Worm (Caenorhabditis elegans) whole organism, L3 larva: ENCODE results near the gene paml-1.
"Not testable (repeated sequence)": the region's sequence is repeated elsewhere in the genome, so short reads cannot be mapped to it uniquely, and the experiment has no call there.

Experiments used
- R02D3.7 ChIP-seq: fragments of 150-350 bp; optimal IDR thresholded peaks from 2 replicates; lab custom pipeline; 2014; ENCODE audit warnings: missing biosample characterization, missing genetic modification characterization
- aly-2 ChIP-seq: fragments of 150-350 bp; optimal IDR thresholded peaks from 2 replicates; lab custom pipeline; 2014; ENCODE audit warnings: missing biosample characterization, missing genetic modification characterization
- ceh-16 ChIP-seq: sonication (generic microtip); optimal IDR thresholded peaks from 2 replicates; lab custom pipeline; 2017; ENCODE audit warnings: missing biosample characterization, missing genetic modification characterization
- ceh-28 ChIP-seq: fragments of 150-350 bp; optimal IDR thresholded peaks from 2 replicates; lab custom pipeline; 2014; ENCODE audit warnings: missing biosample characterization, missing genetic modification reagents, missing genetic modification characterization
- ceh-82 ChIP-seq: fragments of 150-350 bp; optimal IDR thresholded peaks from 2 replicates; lab custom pipeline; 2014; ENCODE audit warnings: missing biosample characterization, missing genetic modification characterization
- ceh-9 ChIP-seq: sonication (generic microtip); optimal IDR thresholded peaks from 2 replicates; lab custom pipeline; 2018; ENCODE audit warnings: missing biosample characterization, missing genetic modification characterization
- daf-12 ChIP-seq: fragments of 150-350 bp; optimal IDR thresholded peaks from 2 replicates; lab custom pipeline; 2014; ENCODE audit warnings: missing biosample characterization, missing genetic modification reagents, missing genetic modification characterization
- egl-5 ChIP-seq: fragments of 150-350 bp; optimal IDR thresholded peaks from 2 replicates; lab custom pipeline; 2017; ENCODE audit warnings: missing biosample characterization, missing genetic modification reagents, missing genetic modification characterization, inconsistent platforms
- elt-2 ChIP-seq: sonication (generic microtip); optimal IDR thresholded peaks from 2 replicates; lab custom pipeline; 2016; ENCODE audit warnings: missing genetic modification reagents, mild to moderate bottlenecking, missing genetic modification characterization, missing compliant biosample characterization
- elt-3 ChIP-seq, 3 experiments: fragments of 150-350 bp in 1 of 3; sonication (generic microtip) in 2 of 3; optimal IDR thresholded peaks; 2 replicates in 2 of 3; 4 replicates in 1 of 3; lab custom pipeline; 2014 to 2017; ENCODE audit warnings: missing biosample characterization in 3 of 3, missing genetic modification characterization in 3 of 3
- eor-1 ChIP-seq, 2 experiments: fragments of 150-350 bp; optimal IDR thresholded peaks; 2 replicates each; lab custom pipeline; 2014 to 2018; ENCODE audit warnings: missing biosample characterization in 2 of 2, missing genetic modification characterization in 2 of 2
- fkh-10 ChIP-seq: sonication (generic microtip); optimal IDR thresholded peaks from 2 replicates; lab custom pipeline; 2017; ENCODE audit warnings: missing biosample characterization, missing genetic modification reagents, missing genetic modification characterization
- fkh-2 ChIP-seq: fragments of 150-350 bp; optimal IDR thresholded peaks from 2 replicates; lab custom pipeline; 2014; ENCODE audit warnings: missing biosample characterization, missing genetic modification reagents, missing genetic modification characterization
- hmg-11 ChIP-seq: sonication (generic microtip); optimal IDR thresholded peaks from 2 replicates; lab custom pipeline; 2016; ENCODE audit warnings: missing genetic modification characterization, missing compliant biosample characterization
- lin-15B ChIP-seq: fragments of 150-350 bp; optimal IDR thresholded peaks from 2 replicates; lab custom pipeline; 2014; ENCODE audit warnings: missing biosample characterization, missing genetic modification characterization
- lin-39 ChIP-seq: fragments of 150-350 bp; optimal IDR thresholded peaks from 2 replicates; lab custom pipeline; 2018; ENCODE audit warnings: missing biosample characterization, missing genetic modification reagents, missing genetic modification characterization
- lsy-12 ChIP-seq: sonication (generic microtip); optimal IDR thresholded peaks from 2 replicates; lab custom pipeline; 2016; ENCODE audit warnings: mild to moderate bottlenecking, missing genetic modification characterization, missing compliant biosample characterization
- mml-1 ChIP-seq: fragments of 150-350 bp; sonication (generic microtip); optimal IDR thresholded peaks from 3 replicates; lab custom pipeline; 2014; ENCODE audit warnings: missing biosample characterization, missing genetic modification characterization
- nfya-1 ChIP-seq: sonication (generic microtip); optimal IDR thresholded peaks from 2 replicates; lab custom pipeline; 2017; ENCODE audit warnings: missing genetic modification characterization, mild to moderate bottlenecking, missing compliant biosample characterization, antibody characterized with exemption, moderate library complexity; ENCODE audit not compliant: insufficient read depth
- nhr-12 ChIP-seq: fragments of 150-350 bp; optimal IDR thresholded peaks from 2 replicates; lab custom pipeline; 2014; ENCODE audit warnings: missing biosample characterization, missing genetic modification characterization
- nhr-23 ChIP-seq: fragments of 150-350 bp; optimal IDR thresholded peaks from 2 replicates; lab custom pipeline; 2014; ENCODE audit warnings: missing biosample characterization, missing genetic modification reagents, missing genetic modification characterization
- nhr-25 ChIP-seq: sonication (generic microtip); optimal IDR thresholded peaks from 2 replicates; lab custom pipeline; 2017; ENCODE audit warnings: missing biosample characterization, missing genetic modification characterization
- nhr-28 ChIP-seq: fragments of 150-350 bp; optimal IDR thresholded peaks from 2 replicates; lab custom pipeline; 2014; ENCODE audit warnings: missing biosample characterization, missing genetic modification characterization
- nhr-43 ChIP-seq: sonication (generic microtip); optimal IDR thresholded peaks from 2 replicates; lab custom pipeline; 2016; ENCODE audit warnings: mild to moderate bottlenecking, missing genetic modification characterization, missing compliant biosample characterization; ENCODE audit not compliant: poor library complexity, severe bottlenecking
- nhr-76 ChIP-seq: fragments of 150-350 bp; sonication (generic microtip); optimal IDR thresholded peaks from 5 replicates; lab custom pipeline; 2014; ENCODE audit warnings: missing biosample characterization, missing genetic modification characterization
- nhr-77 ChIP-seq: fragments of 150-350 bp; optimal IDR thresholded peaks from 2 replicates; lab custom pipeline; 2014; ENCODE audit warnings: missing biosample characterization, missing genetic modification characterization
- pha-4 ChIP-seq: fragments of 150-350 bp; optimal IDR thresholded peaks from 2 replicates; lab custom pipeline; 2014; ENCODE audit warnings: missing biosample characterization, missing genetic modification reagents, missing genetic modification characterization
- pqm-1 ChIP-seq: fragments of 150-350 bp; optimal IDR thresholded peaks from 2 replicates; lab custom pipeline; 2017; ENCODE audit warnings: missing biosample characterization, missing genetic modification characterization, inconsistent platforms
- skn-1 ChIP-seq: fragments of 150-350 bp; optimal IDR thresholded peaks from 2 replicates; lab custom pipeline; 2014; ENCODE audit warnings: missing biosample characterization, missing genetic modification characterization
- snpc-4 ChIP-seq: fragments of 150-350 bp; optimal IDR thresholded peaks from 2 replicates; lab custom pipeline; 2014; ENCODE audit warnings: missing biosample characterization, missing genetic modification characterization
- tbx-2 ChIP-seq: sonication (generic microtip); optimal IDR thresholded peaks from 2 replicates; lab custom pipeline; 2016; ENCODE audit warnings: mild to moderate bottlenecking, missing genetic modification characterization, missing compliant biosample characterization
- zag-1 ChIP-seq: fragments of 150-350 bp; optimal IDR thresholded peaks from 2 replicates; lab custom pipeline; 2014; ENCODE audit warnings: missing biosample characterization, missing genetic modification characterization
- ztf-11 ChIP-seq: fragments of 150-350 bp; optimal IDR thresholded peaks from 2 replicates; lab custom pipeline; 2014; ENCODE audit warnings: missing biosample characterization, missing genetic modification characterization

paml-1 gene

DNA sequence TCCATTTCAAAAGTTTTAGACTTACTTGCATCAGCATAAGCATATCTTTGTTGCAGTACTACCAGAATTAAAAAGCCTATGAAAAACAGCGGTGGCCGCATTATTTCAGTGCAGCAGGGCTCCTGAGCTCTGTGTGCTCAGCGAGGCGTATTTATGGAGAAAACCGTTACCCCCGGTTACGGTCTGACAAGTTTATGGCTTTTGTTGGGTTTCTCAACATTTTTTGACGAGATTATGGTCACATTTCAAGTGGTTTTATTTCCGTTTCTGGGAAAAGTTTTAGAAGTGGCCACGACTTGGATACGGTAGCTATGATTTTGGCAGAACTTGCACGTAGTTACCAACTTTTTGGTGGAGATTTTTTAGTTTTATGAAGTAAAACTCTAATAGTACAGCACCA, at the start of gene paml-1:
Gene paml-1 (minus strand): TSS at position 101 of the 400 bp plus-strand sequence.
- TF ChIP-seq pqm-1 (tag; lab: Kevin White, UChicago): no peak
- no peak for TF ChIP-seq elt-3 (tag; optimal IDR thresholded peaks at IDR 0.05; lab: Kevin White, UChicago)
- TF ChIP-seq nhr-28: no peak

DNA sequence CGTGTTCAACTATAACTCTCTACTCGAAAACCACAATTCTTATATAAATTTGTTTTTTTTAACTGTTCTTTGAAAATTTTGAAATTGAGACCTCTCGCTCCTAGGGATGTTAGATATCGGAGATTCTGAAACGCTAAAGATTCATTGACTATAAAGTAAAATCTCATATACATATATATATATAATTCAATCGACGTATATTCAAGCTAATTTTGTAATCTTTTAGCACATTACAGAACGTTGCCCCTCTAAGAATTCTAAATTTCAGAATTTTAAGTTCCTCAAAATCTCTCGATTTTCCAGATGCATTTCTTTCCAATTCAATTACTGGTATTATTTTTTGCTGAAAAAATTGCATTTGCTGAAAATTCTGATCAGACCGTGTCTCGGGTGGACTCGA, 44.9 kb upstream of the paml-1 start, which contains the start of gene pad-2:
Gene pad-2 (plus strand): TSS at position 301 of the 400 bp plus-strand sequence.
- TF ChIP-seq ceh-16 (no peak), nhr-77 (tag; lab: Kevin White, UChicago) (no peak), fkh-10 (GFP tag; lab: Kevin White, UChicago) (no peak), fkh-2 (tag; lab: Kevin White, UChicago) (no peak), ceh-9 (tag; lab: Kevin White, UChicago) (no peak), ceh-28 (tag; lab: Kevin White, UChicago) (no peak), snpc-4 (tag; lab: Kevin White, UChicago) (no peak), elt-2 (no peak), eor-1 (tag; optimal IDR thresholded peaks at IDR 0.05; lab: Kevin White, UChicago) (no peak)

DNA sequence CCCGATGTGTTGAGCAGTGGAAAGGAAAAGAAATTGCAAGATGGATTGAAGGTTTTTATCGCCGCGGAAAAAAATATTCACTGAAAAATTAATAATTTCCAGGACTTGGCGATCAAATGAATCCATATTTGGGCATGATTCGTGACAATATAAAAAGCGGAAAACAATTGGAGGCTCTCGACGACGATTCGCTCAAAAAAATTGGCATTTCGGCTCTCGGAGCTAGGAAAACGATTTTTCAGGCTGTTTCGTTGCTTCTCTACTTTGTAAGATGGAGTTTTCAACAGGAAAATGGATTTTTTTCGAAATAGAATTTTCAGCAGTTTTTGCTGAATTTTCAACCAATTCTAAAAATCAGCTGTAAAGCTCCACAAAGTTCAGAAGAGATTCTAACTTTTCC, 37.9 kb upstream of the paml-1 start:
- TF ChIP-seq ceh-82 (tag; lab: Kevin White, UChicago) (no peak), skn-1 (tag; lab: Kevin White, UChicago) (no peak), lin-39 (tag; lab: Kevin White, UChicago) (no peak), ceh-9 (tag; lab: Kevin White, UChicago) (no peak), nhr-76 (tag; lab: Kevin White, UChicago) (no peak), R02D3.7 (tag; lab: Kevin White, UChicago) (no peak), aly-2 (tag; lab: Kevin White, UChicago) (no peak), nhr-43 (no peak), nhr-25 (tag; lab: Kevin White, UChicago) (no peak), daf-12 (tag; lab: Kevin White, UChicago) (no peak), elt-3 (tag; optimal IDR thresholded peaks at IDR 0.05; lab: Kevin White, UChicago) (no peak), ceh-16 (no peak), nfya-1 (tag; lab: Kevin White, UChicago) (no peak), egl-5 (tag; lab: Kevin White, UChicago) (no peak)

DNA sequence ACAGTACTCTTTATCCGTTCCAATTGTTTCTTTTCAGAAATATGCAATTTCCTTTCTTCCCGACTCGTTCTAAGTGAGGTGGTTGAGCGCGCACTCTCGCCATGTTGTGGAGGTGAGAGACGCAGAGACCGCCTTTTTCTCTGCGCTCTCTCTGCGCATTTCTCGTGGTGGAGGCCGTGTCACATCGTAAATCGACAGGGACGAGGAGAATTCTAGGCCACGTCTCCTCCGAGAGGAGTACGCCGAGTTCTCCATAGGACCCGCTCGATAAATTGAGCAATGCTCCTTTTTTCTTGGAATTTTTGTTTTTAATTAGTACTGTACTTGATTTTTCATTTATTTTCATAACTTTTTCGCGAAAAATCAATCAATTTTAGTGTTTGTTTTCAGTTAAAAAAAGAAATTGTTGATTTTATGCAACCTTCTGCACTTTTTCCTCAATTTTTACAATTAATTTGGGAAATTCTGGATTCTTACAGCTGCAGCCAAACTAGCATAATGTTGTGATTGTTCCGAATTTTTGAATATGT, 37.0 kb upstream of the paml-1 start, which contains the start of gene cnk-1:
Gene cnk-1 (plus strand): TSS at position 480 of the 530 bp plus-strand sequence.
- peak; percentile 64 for TF ChIP-seq lin-39 (tag; lab: Kevin White, UChicago)
- TF ChIP-seq ceh-28 (tag; lab: Kevin White, UChicago): no peak
- TF ChIP-seq ceh-9 (tag; lab: Kevin White, UChicago): no peak
- no peak for TF ChIP-seq fkh-2 (tag; lab: Kevin White, UChicago)
- TF ChIP-seq nhr-25 (tag; lab: Kevin White, UChicago): peak; percentile 14
- peak; percentile 38 for TF ChIP-seq elt-2
- TF ChIP-seq ztf-11 (tag; lab: Kevin White, UChicago): no peak
- peak; percentile 92 for TF ChIP-seq nhr-43
- TF ChIP-seq nhr-12 (tag; lab: Kevin White, UChicago): no peak
- TF ChIP-seq pha-4 (tag; lab: Kevin White, UChicago): peak; percentile 46
- TF ChIP-seq fkh-10 (GFP tag; lab: Kevin White, UChicago): no peak
- peak; percentile 65 for TF ChIP-seq nhr-23 (tag; lab: Kevin White, UChicago)
- peak; percentile 89 for TF ChIP-seq R02D3.7 (tag; lab: Kevin White, UChicago)
- TF ChIP-seq mml-1 (tag; lab: Kevin White, UChicago): no peak
- peak; percentile 57 for TF ChIP-seq lsy-12
- TF ChIP-seq hmg-11 (tag; lab: Kevin White, UChicago): peak; percentile 37
- TF ChIP-seq skn-1 (tag; lab: Kevin White, UChicago): peak; percentile 22
- peak; percentile 56 for TF ChIP-seq tbx-2 (tag; lab: Kevin White, UChicago)
- TF ChIP-seq zag-1: no peak
- TF ChIP-seq nfya-1 (tag; lab: Kevin White, UChicago): peak; percentile 60
- TF ChIP-seq lin-15B (tag; lab: Kevin White, UChicago): peak; percentile 91

DNA sequence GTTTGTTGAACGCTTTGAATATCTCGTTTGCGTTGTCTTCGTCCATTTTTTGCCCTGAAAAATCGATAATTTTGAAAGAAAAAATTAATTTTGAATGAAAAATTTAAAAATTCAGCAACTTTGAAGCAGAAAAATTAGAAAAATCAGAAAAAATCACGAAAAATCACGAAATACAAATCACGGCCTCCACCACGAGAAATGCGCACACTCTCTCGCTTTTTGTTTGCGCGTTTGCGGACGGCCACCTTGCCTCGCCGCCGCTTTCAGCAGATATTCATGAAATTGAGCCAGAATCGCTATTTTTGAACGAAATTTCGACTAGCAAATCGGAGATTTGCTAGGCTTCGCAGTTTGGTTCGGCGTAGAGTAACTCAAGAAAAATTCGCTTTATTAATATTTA, 32.9 kb upstream of the paml-1 start, which contains the start of gene inpp-4B:
Gene inpp-4B (minus strand): TSS at position 54 of the 400 bp plus-strand sequence.
- TF ChIP-seq aly-2 (tag; lab: Kevin White, UChicago); ceh-16; fkh-10 (GFP tag; lab: Kevin White, UChicago): not testable (repeated sequence)
- TF ChIP-seq, all 47 proteins: peak for 0; not testable (repeated sequence) for 47
